Worm (Caenorhabditis elegans) whole organism, L3 larva: ENCODE measurements around the gene W03B1.9.

Source experiments
- R02D3.7 ChIP-seq: fragments of 150-350 bp; optimal IDR thresholded peaks from 2 replicates; lab custom pipeline; 2014; ENCODE audit warnings: missing biosample characterization, missing genetic modification characterization
- ZK546.5 ChIP-seq: sonication (generic microtip); optimal IDR thresholded peaks from 2 replicates; lab custom pipeline; 2017; ENCODE audit warnings: missing biosample characterization, missing genetic modification characterization
- aly-2 ChIP-seq: fragments of 150-350 bp; optimal IDR thresholded peaks from 2 replicates; lab custom pipeline; 2014; ENCODE audit warnings: missing biosample characterization, missing genetic modification characterization
- ama-1 ChIP-seq: fragments of 150-350 bp; optimal IDR thresholded peaks from 2 replicates; lab custom pipeline; 2018
- ceh-16 ChIP-seq: sonication (generic microtip); optimal IDR thresholded peaks from 2 replicates; lab custom pipeline; 2017; ENCODE audit warnings: missing biosample characterization, missing genetic modification characterization
- ceh-28 ChIP-seq: fragments of 150-350 bp; optimal IDR thresholded peaks from 2 replicates; lab custom pipeline; 2014; ENCODE audit warnings: missing biosample characterization, missing genetic modification reagents, missing genetic modification characterization
- ceh-82 ChIP-seq: fragments of 150-350 bp; optimal IDR thresholded peaks from 2 replicates; lab custom pipeline; 2014; ENCODE audit warnings: missing biosample characterization, missing genetic modification characterization
- ceh-9 ChIP-seq: sonication (generic microtip); optimal IDR thresholded peaks from 2 replicates; lab custom pipeline; 2018; ENCODE audit warnings: missing biosample characterization, missing genetic modification characterization
- daf-12 ChIP-seq: fragments of 150-350 bp; optimal IDR thresholded peaks from 2 replicates; lab custom pipeline; 2014; ENCODE audit warnings: missing biosample characterization, missing genetic modification reagents, missing genetic modification characterization
- egl-27 ChIP-seq: sonication (generic microtip); optimal IDR thresholded peaks from 4 replicates; lab custom pipeline; 2017; ENCODE audit warnings: missing biosample characterization, missing genetic modification reagents, missing genetic modification characterization
- egl-5 ChIP-seq: fragments of 150-350 bp; optimal IDR thresholded peaks from 2 replicates; lab custom pipeline; 2017; ENCODE audit warnings: missing biosample characterization, missing genetic modification reagents, missing genetic modification characterization, inconsistent platforms
- elt-1 ChIP-seq: fragments of 150-350 bp; optimal IDR thresholded peaks from 2 replicates; lab custom pipeline; 2014; ENCODE audit warnings: missing biosample characterization, missing genetic modification characterization
- elt-2 ChIP-seq: sonication (generic microtip); optimal IDR thresholded peaks from 2 replicates; lab custom pipeline; 2016; ENCODE audit warnings: missing genetic modification reagents, mild to moderate bottlenecking, missing genetic modification characterization, missing compliant biosample characterization
- elt-3 ChIP-seq, 3 experiments: fragments of 150-350 bp in 1 of 3; sonication (generic microtip) in 2 of 3; optimal IDR thresholded peaks; 2 replicates in 2 of 3; 4 replicates in 1 of 3; lab custom pipeline; 2014 to 2017; ENCODE audit warnings: missing biosample characterization in 3 of 3, missing genetic modification characterization in 3 of 3
- eor-1 ChIP-seq, 2 experiments: fragments of 150-350 bp; optimal IDR thresholded peaks; 2 replicates each; lab custom pipeline; 2014 to 2018; ENCODE audit warnings: missing biosample characterization in 2 of 2, missing genetic modification characterization in 2 of 2
- fkh-10 ChIP-seq: sonication (generic microtip); optimal IDR thresholded peaks from 2 replicates; lab custom pipeline; 2017; ENCODE audit warnings: missing biosample characterization, missing genetic modification reagents, missing genetic modification characterization
- fkh-2 ChIP-seq: fragments of 150-350 bp; optimal IDR thresholded peaks from 2 replicates; lab custom pipeline; 2014; ENCODE audit warnings: missing biosample characterization, missing genetic modification reagents, missing genetic modification characterization
- fos-1 ChIP-seq: fragments of 150-350 bp; optimal IDR thresholded peaks from 2 replicates; lab custom pipeline; 2014; ENCODE audit warnings: missing biosample characterization, missing genetic modification characterization
- hmg-11 ChIP-seq: sonication (generic microtip); optimal IDR thresholded peaks from 2 replicates; lab custom pipeline; 2016; ENCODE audit warnings: missing genetic modification characterization, missing compliant biosample characterization
- jun-1 ChIP-seq: fragments of 150-350 bp; optimal IDR thresholded peaks from 2 replicates; lab custom pipeline; 2014; ENCODE audit warnings: missing biosample characterization, missing genetic modification reagents, missing genetic modification characterization
- lin-15B ChIP-seq: fragments of 150-350 bp; optimal IDR thresholded peaks from 2 replicates; lab custom pipeline; 2014; ENCODE audit warnings: missing biosample characterization, missing genetic modification characterization
- lin-39 ChIP-seq: fragments of 150-350 bp; optimal IDR thresholded peaks from 2 replicates; lab custom pipeline; 2018; ENCODE audit warnings: missing biosample characterization, missing genetic modification reagents, missing genetic modification characterization
- lsy-12 ChIP-seq: sonication (generic microtip); optimal IDR thresholded peaks from 2 replicates; lab custom pipeline; 2016; ENCODE audit warnings: mild to moderate bottlenecking, missing genetic modification characterization, missing compliant biosample characterization
- mdl-1 ChIP-seq: fragments of 150-350 bp; optimal IDR thresholded peaks from 2 replicates; lab custom pipeline; 2014; ENCODE audit warnings: missing biosample characterization, missing genetic modification characterization
- mml-1 ChIP-seq: fragments of 150-350 bp; sonication (generic microtip); optimal IDR thresholded peaks from 3 replicates; lab custom pipeline; 2014; ENCODE audit warnings: missing biosample characterization, missing genetic modification characterization
- nfya-1 ChIP-seq: sonication (generic microtip); optimal IDR thresholded peaks from 2 replicates; lab custom pipeline; 2017; ENCODE audit warnings: missing genetic modification characterization, mild to moderate bottlenecking, missing compliant biosample characterization, antibody characterized with exemption, moderate library complexity; ENCODE audit not compliant: insufficient read depth
- nhr-11 ChIP-seq: fragments of 150-350 bp; optimal IDR thresholded peaks from 2 replicates; lab custom pipeline; 2014; ENCODE audit warnings: missing biosample characterization, missing genetic modification characterization
- nhr-12 ChIP-seq: fragments of 150-350 bp; optimal IDR thresholded peaks from 2 replicates; lab custom pipeline; 2014; ENCODE audit warnings: missing biosample characterization, missing genetic modification characterization
- nhr-23 ChIP-seq: fragments of 150-350 bp; optimal IDR thresholded peaks from 2 replicates; lab custom pipeline; 2014; ENCODE audit warnings: missing biosample characterization, missing genetic modification reagents, missing genetic modification characterization
- nhr-237 ChIP-seq: fragments of 150-350 bp; optimal IDR thresholded peaks from 2 replicates; lab custom pipeline; 2014; ENCODE audit warnings: missing biosample characterization, missing genetic modification characterization
- nhr-25 ChIP-seq: sonication (generic microtip); optimal IDR thresholded peaks from 2 replicates; lab custom pipeline; 2017; ENCODE audit warnings: missing biosample characterization, missing genetic modification characterization
- nhr-28 ChIP-seq: fragments of 150-350 bp; optimal IDR thresholded peaks from 2 replicates; lab custom pipeline; 2014; ENCODE audit warnings: missing biosample characterization, missing genetic modification characterization
- nhr-43 ChIP-seq: sonication (generic microtip); optimal IDR thresholded peaks from 2 replicates; lab custom pipeline; 2016; ENCODE audit warnings: mild to moderate bottlenecking, missing genetic modification characterization, missing compliant biosample characterization; ENCODE audit not compliant: poor library complexity, severe bottlenecking
- nhr-67 ChIP-seq: fragments of 150-350 bp; optimal IDR thresholded peaks from 2 replicates; lab custom pipeline; 2014; ENCODE audit warnings: missing biosample characterization, missing genetic modification characterization
- nhr-76 ChIP-seq: fragments of 150-350 bp; sonication (generic microtip); optimal IDR thresholded peaks from 5 replicates; lab custom pipeline; 2014; ENCODE audit warnings: missing biosample characterization, missing genetic modification characterization
- nhr-77 ChIP-seq: fragments of 150-350 bp; optimal IDR thresholded peaks from 2 replicates; lab custom pipeline; 2014; ENCODE audit warnings: missing biosample characterization, missing genetic modification characterization
- pha-4 ChIP-seq: fragments of 150-350 bp; optimal IDR thresholded peaks from 2 replicates; lab custom pipeline; 2014; ENCODE audit warnings: missing biosample characterization, missing genetic modification reagents, missing genetic modification characterization
- pqm-1 ChIP-seq: fragments of 150-350 bp; optimal IDR thresholded peaks from 2 replicates; lab custom pipeline; 2017; ENCODE audit warnings: missing biosample characterization, missing genetic modification characterization, inconsistent platforms
- sea-2 ChIP-seq: fragments of 150-350 bp; sonication (generic microtip); optimal IDR thresholded peaks from 4 replicates; lab custom pipeline; 2014; ENCODE audit warnings: missing biosample characterization, missing genetic modification reagents, missing genetic modification characterization
- skn-1 ChIP-seq: fragments of 150-350 bp; optimal IDR thresholded peaks from 2 replicates; lab custom pipeline; 2014; ENCODE audit warnings: missing biosample characterization, missing genetic modification characterization
- snpc-4 ChIP-seq: fragments of 150-350 bp; optimal IDR thresholded peaks from 2 replicates; lab custom pipeline; 2014; ENCODE audit warnings: missing biosample characterization, missing genetic modification characterization
- tbx-2 ChIP-seq: sonication (generic microtip); optimal IDR thresholded peaks from 2 replicates; lab custom pipeline; 2016; ENCODE audit warnings: mild to moderate bottlenecking, missing genetic modification characterization, missing compliant biosample characterization
- unc-39 ChIP-seq: sonication (generic microtip); optimal IDR thresholded peaks from 4 replicates; lab custom pipeline; 2017; ENCODE audit warnings: missing biosample characterization, missing genetic modification characterization
- unc-62 ChIP-seq: fragments of 150-350 bp; sonication (generic microtip); optimal IDR thresholded peaks from 4 replicates; lab custom pipeline; 2014; ENCODE audit warnings: missing biosample characterization, missing genetic modification reagents, missing genetic modification characterization
- zag-1 ChIP-seq: fragments of 150-350 bp; optimal IDR thresholded peaks from 2 replicates; lab custom pipeline; 2014; ENCODE audit warnings: missing biosample characterization, missing genetic modification characterization
- ztf-11 ChIP-seq: fragments of 150-350 bp; optimal IDR thresholded peaks from 2 replicates; lab custom pipeline; 2014; ENCODE audit warnings: missing biosample characterization, missing genetic modification characterization
- ztf-4 ChIP-seq: fragments of 150-350 bp; optimal IDR thresholded peaks from 2 replicates; lab custom pipeline; 2014; ENCODE audit warnings: missing biosample characterization, missing genetic modification characterization

Gene W03B1.9

DNA sequence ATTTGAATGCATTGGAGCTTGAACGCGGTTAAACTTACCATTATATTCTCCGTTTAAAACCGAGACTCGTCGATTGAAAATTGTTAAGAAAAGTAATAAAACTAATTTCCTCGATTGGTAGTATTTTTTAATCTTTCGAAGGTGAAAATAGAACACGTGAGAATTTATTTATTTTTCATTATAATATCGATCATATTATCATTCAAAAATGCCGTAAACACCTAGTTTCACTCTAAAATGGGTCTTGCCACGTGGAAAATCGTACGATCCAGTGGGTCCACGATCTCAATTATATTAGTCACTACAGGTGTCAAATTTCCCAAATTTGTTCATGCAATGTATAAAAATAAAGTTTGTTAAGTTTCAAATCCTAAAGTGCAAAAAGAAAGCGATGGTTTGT, at the start of gene W03B1.9:
Gene W03B1.9, minus strand, starts transcription at position 101 of the 400 bp plus-strand sequence.
- TF ChIP-seq ztf-4 (tag; lab: Kevin White, UChicago) (no peak), nhr-77 (tag; lab: Kevin White, UChicago) (no peak), nhr-25 (tag; lab: Kevin White, UChicago) (no peak), ZK546.5 (tag; lab: Kevin White, UChicago) (no peak), nhr-76 (no peak), hmg-11 (no peak), ztf-11 (tag; lab: Kevin White, UChicago) (no peak), pqm-1 (tag; lab: Kevin White, UChicago) (no peak), mdl-1 (tag; lab: Kevin White, UChicago) (no peak), skn-1 (tag; lab: Kevin White, UChicago) (no peak), lsy-12 (tag; lab: Kevin White, UChicago) (no peak), nhr-12 (tag; lab: Kevin White, UChicago) (no peak), zag-1 (tag; lab: Kevin White, UChicago) (no peak), nhr-11 (no peak), pha-4 (tag; lab: Kevin White, UChicago) (no peak), snpc-4 (tag; lab: Kevin White, UChicago) (no peak), elt-3 (tag; optimal IDR thresholded peaks at IDR 0.05; lab: Kevin White, UChicago) (no peak), fos-1 (tag; lab: Kevin White, UChicago) (no peak), unc-39 (no peak), egl-27 (no peak)
- TF ChIP-seq, all 47 proteins: peak for 0

DNA sequence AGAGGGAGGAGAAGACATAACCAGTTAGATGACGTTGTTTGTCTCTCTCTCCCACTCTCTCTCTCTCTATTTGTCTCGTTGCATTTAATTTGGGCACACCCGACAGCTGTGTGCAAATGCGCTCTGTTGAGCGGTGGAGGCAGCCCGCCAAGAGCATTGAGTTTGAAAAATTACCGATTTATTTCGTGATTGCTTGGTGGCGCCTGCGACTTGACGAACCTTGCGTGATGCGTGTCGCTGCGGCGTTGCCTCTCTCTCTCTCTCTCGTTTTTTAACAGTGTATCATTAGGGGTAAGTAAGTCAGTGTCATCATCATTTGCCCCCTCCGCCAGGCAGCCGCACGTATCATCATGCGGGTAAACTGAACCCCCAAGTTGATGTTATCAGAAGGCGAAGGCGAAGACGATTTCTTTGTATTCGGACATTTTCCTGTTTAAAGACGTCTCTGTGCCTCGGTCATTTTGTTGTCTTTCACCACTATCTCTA, 49.3 kb upstream of the W03B1.9 start:
- TF ChIP-seq lsy-12 (tag; lab: Kevin White, UChicago) (no peak), nhr-12 (tag; lab: Kevin White, UChicago) (no peak), aly-2 (tag; lab: Kevin White, UChicago) (no peak), unc-39 (no peak), pha-4 (tag; lab: Kevin White, UChicago) (peak; percentile 76), mml-1 (tag; lab: Kevin White, UChicago) (no peak), nhr-43 (tag; lab: Kevin White, UChicago) (no peak), ceh-28 (tag; lab: Kevin White, UChicago) (no peak), daf-12 (tag; lab: Kevin White, UChicago) (no peak), nhr-23 (peak; percentile 24), tbx-2 (no peak), pqm-1 (tag; lab: Kevin White, UChicago) (peak; percentile 68), nhr-76 (no peak), nhr-25 (tag; lab: Kevin White, UChicago) (peak; percentile 34), fkh-2 (no peak), nhr-67 (tag; lab: Kevin White, UChicago) (no peak), ceh-16 (tag; lab: Kevin White, UChicago) (no peak), egl-27 (peak; percentile 40), snpc-4 (tag; lab: Kevin White, UChicago) (peak; percentile 78), nfya-1 (peak; percentile 75), ceh-82 (tag; lab: Kevin White, UChicago) (no peak), lin-15B (tag; lab: Kevin White, UChicago) (peak; percentile 75), mdl-1 (tag; lab: Kevin White, UChicago) (no peak), R02D3.7 (tag; lab: Kevin White, UChicago) (no peak), skn-1 (tag; lab: Kevin White, UChicago) (peak; percentile 16), ceh-9 (tag; lab: Kevin White, UChicago) (no peak), jun-1 (tag; lab: Kevin White, UChicago) (no peak), fkh-10 (no peak), egl-5 (tag; lab: Kevin White, UChicago) (peak; percentile 38), hmg-11 (peak; percentile 8), eor-1 (tag; optimal IDR thresholded peaks at IDR 0.05; lab: Kevin White, UChicago) (no peak), nhr-237 (tag; lab: Kevin White, UChicago) (no peak), nhr-28 (tag; lab: Kevin White, UChicago) (no peak), ZK546.5 (tag; lab: Kevin White, UChicago) (no peak), elt-2 (tag; lab: Kevin White, UChicago) (peak; percentile 78), elt-3 (tag; optimal IDR thresholded peaks at IDR 0.05; lab: Kevin White, UChicago) (no peak), ztf-4 (tag; lab: Kevin White, UChicago) (no peak), elt-1 (no peak), zag-1 (tag; lab: Kevin White, UChicago) (no peak), lin-39 (tag; lab: Kevin White, UChicago) (peak; percentile 91), nhr-11 (peak; percentile 47), nhr-77 (tag; lab: Kevin White, UChicago) (no peak), ztf-11 (tag; lab: Kevin White, UChicago) (no peak), sea-2 (GFP tag; lab: Kevin White, UChicago) (no peak), ama-1 (lab: Kevin White, UChicago) (peak; percentile 36), fos-1 (tag; lab: Kevin White, UChicago) (no peak), unc-62 (GFP tag; lab: Kevin White, UChicago) (peak; percentile 30)
